Fruit fly (Drosophila melanogaster) whole organism, embryonic: ENCODE data around the gene Ythdc1.

ENCODE experiments used
- Ada2b ChIP-seq: fragments of 200-800 bp; sonication (Bioruptor generic); IDR thresholded peaks from 2 replicates; pipeline ENCODE4 v1.3.6; 2022; ENCODE audit warnings: missing biosample characterization, missing genetic modification characterization
- Bgb ChIP-seq: fragments of 200-800 bp; sonication (Bioruptor generic); IDR thresholded peaks from 2 replicates; pipeline ENCODE4 v1.3.6; 2022; ENCODE audit warnings: missing biosample characterization, missing genetic modification characterization; ENCODE audit not compliant: partially characterized antibody
- BtbVII ChIP-seq: fragments of 200-800 bp; sonication (Bioruptor generic); optimal IDR thresholded peaks from 3 replicates; lab custom pipeline; 2017; ENCODE audit warnings: missing biosample characterization, mild to moderate bottlenecking, missing genetic modification characterization
- C15 ChIP-seq: fragments of 200-800 bp; sonication (Bioruptor generic); IDR thresholded peaks from 3 replicates; pipeline ENCODE4 v1.3.6; 2022; ENCODE audit warnings: missing biosample characterization, missing genetic modification characterization
- CG11456 ChIP-seq: fragments of 200-800 bp; sonication (Bioruptor generic); IDR thresholded peaks from 3 replicates; pipeline ENCODE4 v1.3.6; 2022; ENCODE audit warnings: missing biosample characterization, missing genetic modification characterization
- CG12744 ChIP-seq: fragments of 200-800 bp; sonication (Bioruptor generic); optimal IDR thresholded peaks from 2 replicates; lab custom pipeline; 2016; ENCODE audit warnings: missing biosample characterization, missing genetic modification characterization
- CG13624 ChIP-seq: fragments of 200-800 bp; sonication (Bioruptor generic); optimal IDR thresholded peaks from 2 replicates; lab custom pipeline; 2016; ENCODE audit warnings: missing biosample characterization, missing genetic modification characterization
- CG13775 ChIP-seq: fragments of 200-800 bp; sonication (Bioruptor generic); optimal IDR thresholded peaks from 3 replicates; lab custom pipeline; 2017; ENCODE audit warnings: missing biosample characterization, mild to moderate bottlenecking, missing genetic modification characterization
- CG17328 ChIP-seq: fragments of 200-800 bp; sonication (Bioruptor generic); IDR thresholded peaks from 2 replicates; pipeline ENCODE4 v1.3.6; 2022; ENCODE audit warnings: missing biosample characterization, missing genetic modification characterization
- CG17359 ChIP-seq: fragments of 200-800 bp; sonication (Bioruptor generic); optimal IDR thresholded peaks from 3 replicates; lab custom pipeline; 2018; ENCODE audit warnings: missing biosample characterization, mild to moderate bottlenecking, missing genetic modification characterization, moderate library complexity
- CG2875 ChIP-seq: fragments of 200-800 bp; sonication (Bioruptor generic); optimal IDR thresholded peaks from 2 replicates; lab custom pipeline; 2017; ENCODE audit warnings: missing biosample characterization, mild to moderate bottlenecking, missing genetic modification characterization, missing genetic modification reagents
- CG30020 ChIP-seq: fragments of 200-800 bp; optimal IDR thresholded peaks from 2 replicates; lab custom pipeline; 2019; ENCODE audit warnings: missing biosample characterization, mild to moderate bottlenecking, missing genetic modification characterization, moderate library complexity
- CG30403 ChIP-seq: fragments of 200-800 bp; sonication (Bioruptor generic); optimal IDR thresholded peaks from 3 replicates; lab custom pipeline; 2016; ENCODE audit warnings: missing biosample characterization, missing genetic modification characterization
- CG3065 ChIP-seq: fragments of 200-800 bp; sonication (Bioruptor generic); optimal IDR thresholded peaks from 2 replicates; lab custom pipeline; 2016; ENCODE audit warnings: missing biosample characterization, missing genetic modification characterization
- CG32532 ChIP-seq: fragments of 200-800 bp; sonication (Bioruptor generic); IDR thresholded peaks from 2 replicates; pipeline ENCODE4 v1.3.6; 2022; ENCODE audit warnings: missing biosample characterization, missing genetic modification characterization
- CG4360 ChIP-seq: fragments of 200-800 bp; sonication (Bioruptor generic); IDR thresholded peaks from 2 replicates; pipeline ENCODE4 v1.3.6; 2022; ENCODE audit warnings: missing biosample characterization, missing genetic modification characterization
- CG4854 ChIP-seq: fragments of 200-800 bp; sonication (Bioruptor generic); optimal IDR thresholded peaks from 2 replicates; lab custom pipeline; 2016; ENCODE audit warnings: missing biosample characterization, missing genetic modification characterization, inconsistent platforms
- CG8281 ChIP-seq: fragments of 200-800 bp; sonication (Bioruptor generic); optimal IDR thresholded peaks from 2 replicates; lab custom pipeline; 2018; ENCODE audit warnings: missing biosample characterization, mild to moderate bottlenecking, missing genetic modification characterization, moderate library complexity
- CG8765 ChIP-seq: fragments of 200-800 bp; sonication (Bioruptor generic); IDR thresholded peaks from 2 replicates; pipeline ENCODE4 v1.3.6; 2022; ENCODE audit warnings: missing biosample characterization, missing genetic modification characterization
- CG9727 ChIP-seq: fragments of 200-800 bp; sonication (Bioruptor generic); optimal IDR thresholded peaks from 3 replicates; lab custom pipeline; 2017; ENCODE audit warnings: missing biosample characterization, mild to moderate bottlenecking, missing genetic modification characterization
- CHES-1-like ChIP-seq: fragments of 200-800 bp; sonication (Bioruptor generic); optimal IDR thresholded peaks from 2 replicates; lab custom pipeline; 2016; ENCODE audit warnings: missing biosample characterization, missing genetic modification characterization
- Chrac-16 ChIP-seq: fragments of 200-800 bp; sonication (Bioruptor generic); optimal IDR thresholded peaks from 3 replicates; lab custom pipeline; 2016; ENCODE audit warnings: missing biosample characterization, missing genetic modification characterization
- CrebB ChIP-seq: fragments of 200-800 bp; sonication (Bioruptor generic); optimal IDR thresholded peaks from 3 replicates; lab custom pipeline; 2018; ENCODE audit warnings: missing biosample characterization, mild to moderate bottlenecking, missing genetic modification characterization
- Dfd ChIP-seq, 2 experiments: fragments of >200 bp; optimal IDR thresholded peaks; 2 replicates each; lab custom pipeline; 2017; ENCODE audit warnings: missing biosample characterization in 2 of 2, missing genetic modification characterization in 2 of 2
- Dll ChIP-seq: fragments of 200-800 bp; sonication (Bioruptor generic); IDR thresholded peaks from 4 replicates; pipeline ENCODE4 v1.3.6; 2022; ENCODE audit warnings: missing biosample characterization, missing genetic modification characterization; ENCODE audit not compliant: partially characterized antibody
- Fer1 ChIP-seq: fragments of 200-800 bp; sonication (Bioruptor generic); optimal IDR thresholded peaks from 2 replicates; lab custom pipeline; 2017; ENCODE audit warnings: missing biosample characterization, mild to moderate bottlenecking, missing genetic modification characterization
- HLHmδ ChIP-seq: fragments of 200-800 bp; sonication (Bioruptor generic); optimal IDR thresholded peaks from 2 replicates; lab custom pipeline; 2018; ENCODE audit warnings: missing biosample characterization, mild to moderate bottlenecking, missing genetic modification characterization, moderate library complexity
- Hr51 ChIP-seq, 2 experiments: fragments of 200-800 bp; sonication (Bioruptor generic); optimal IDR thresholded peaks; 2 replicates in 1 of 2; 3 replicates in 1 of 2; lab custom pipeline; 2016 to 2018; ENCODE audit warnings: missing biosample characterization in 2 of 2, missing genetic modification characterization in 2 of 2, mild to moderate bottlenecking in 1 of 2, moderate library complexity in 1 of 2
- Hr78 ChIP-seq, 2 experiments: fragments of 200-800 bp in 1 of 2; fragments of >200 bp in 1 of 2; sonication (Bioruptor generic) in 1 of 2; optimal IDR thresholded peaks; 2 replicates each; lab custom pipeline; 2017 to 2019; ENCODE audit warnings: missing biosample characterization in 2 of 2, missing genetic modification characterization in 2 of 2, mild to moderate bottlenecking in 1 of 2, moderate library complexity in 1 of 2
- Neu2 ChIP-seq: fragments of 200-800 bp; sonication (Bioruptor generic); optimal IDR thresholded peaks from 3 replicates; lab custom pipeline; 2016; ENCODE audit warnings: missing biosample characterization, missing genetic modification characterization, borderline replicate concordance
- Ravus ChIP-seq: fragments of 200-800 bp; sonication (Bioruptor generic); IDR thresholded peaks from 2 replicates; pipeline ENCODE4 v1.3.6; 2022; ENCODE audit warnings: missing biosample characterization, missing genetic modification characterization
- Rx ChIP-seq: fragments of 200-800 bp; sonication (Bioruptor generic); IDR thresholded peaks from 2 replicates; pipeline ENCODE4 v1.3.6; 2022; ENCODE audit warnings: missing biosample characterization, missing genetic modification characterization
- aop ChIP-seq: fragments of 200-800 bp; sonication (Bioruptor generic); IDR thresholded peaks from 2 replicates; pipeline ENCODE4 v1.3.6; 2022; ENCODE audit warnings: missing biosample characterization, missing genetic modification characterization
- bab2 ChIP-seq: fragments of 200-800 bp; sonication (Bioruptor generic); optimal IDR thresholded peaks from 2 replicates; lab custom pipeline; 2016; ENCODE audit warnings: missing biosample characterization, missing genetic modification characterization
- ci ChIP-seq: fragments of 200-800 bp; sonication (Bioruptor generic); IDR thresholded peaks from 3 replicates; pipeline ENCODE4 v1.3.6; 2022; ENCODE audit warnings: missing biosample characterization, missing genetic modification characterization
- dpn ChIP-seq, 2 experiments: fragments of 200-800 bp; sonication (Bioruptor generic); optimal IDR thresholded peaks; 3 replicates each; lab custom pipeline; 2016; ENCODE audit warnings: missing biosample characterization in 2 of 2, missing genetic modification characterization in 2 of 2
- emc ChIP-seq: fragments of 200-800 bp; sonication (Bioruptor generic); optimal IDR thresholded peaks from 2 replicates; lab custom pipeline; 2016; ENCODE audit warnings: missing biosample characterization, missing genetic modification characterization
- fd96Cb ChIP-seq: fragments of 200-800 bp; sonication (Bioruptor generic); optimal IDR thresholded peaks from 2 replicates; lab custom pipeline; 2018; ENCODE audit warnings: missing biosample characterization, mild to moderate bottlenecking, missing genetic modification characterization, moderate library complexity
- fru ChIP-seq: fragments of >200 bp; optimal IDR thresholded peaks from 2 replicates; lab custom pipeline; 2017
- gcm ChIP-seq: fragments of 200-800 bp; sonication (Bioruptor generic); optimal IDR thresholded peaks from 2 replicates; lab custom pipeline; 2019; ENCODE audit warnings: missing biosample characterization, mild to moderate bottlenecking, missing genetic modification characterization, moderate library complexity
- ind ChIP-seq: fragments of 200-800 bp; sonication (Bioruptor generic); optimal IDR thresholded peaks from 3 replicates; lab custom pipeline; 2016; ENCODE audit warnings: missing biosample characterization, missing genetic modification characterization
- knrl ChIP-seq: fragments of 200-800 bp; sonication (Bioruptor generic); IDR thresholded peaks from 3 replicates; pipeline ENCODE4 v1.3.6; 2022; ENCODE audit warnings: missing biosample characterization, missing genetic modification characterization; ENCODE audit not compliant: partially characterized antibody
- lola ChIP-seq, 3 experiments: fragments of >200 bp in 2 of 3; fragments of 200-800 bp in 1 of 3; sonication (Bioruptor generic) in 1 of 3; optimal IDR thresholded peaks; 2 replicates each; lab custom pipeline; 2017 to 2019; ENCODE audit warnings: missing biosample characterization in 3 of 3, missing genetic modification characterization in 3 of 3, mild to moderate bottlenecking in 1 of 3, moderate library complexity in 1 of 3
- peb ChIP-seq: fragments of 200-800 bp; sonication (Bioruptor generic); IDR thresholded peaks from 2 replicates; pipeline ENCODE4 v1.3.6; 2022; ENCODE audit warnings: missing biosample characterization, missing genetic modification characterization
- pros ChIP-seq: fragments of 200-800 bp; sonication (Bioruptor generic); optimal IDR thresholded peaks from 3 replicates; lab custom pipeline; 2019; ENCODE audit warnings: missing biosample characterization, mild to moderate bottlenecking, missing genetic modification characterization, moderate library complexity
- ro ChIP-seq: fragments of 200-800 bp; sonication (Bioruptor generic); IDR thresholded peaks from 2 replicates; pipeline ENCODE4 v1.3.6; 2022; ENCODE audit warnings: missing biosample characterization, missing genetic modification characterization
- salm ChIP-seq: fragments of 200-800 bp; sonication (Bioruptor generic); optimal IDR thresholded peaks from 2 replicates; lab custom pipeline; 2018; ENCODE audit warnings: missing biosample characterization, mild to moderate bottlenecking, missing genetic modification characterization
- schlank ChIP-seq: fragments of 200-800 bp; sonication (Bioruptor generic); optimal IDR thresholded peaks from 2 replicates; lab custom pipeline; 2018; ENCODE audit warnings: missing biosample characterization, mild to moderate bottlenecking, missing genetic modification characterization
- sens-2 ChIP-seq: fragments of 200-800 bp; sonication (Bioruptor generic); IDR thresholded peaks from 2 replicates; pipeline ENCODE4 v1.3.6; 2022; ENCODE audit warnings: missing biosample characterization, missing genetic modification characterization
- sna ChIP-seq: fragments of 200-800 bp; sonication (Bioruptor generic); IDR thresholded peaks from 2 replicates; pipeline ENCODE4 v1.3.6; 2022; ENCODE audit warnings: missing biosample characterization, missing genetic modification characterization; ENCODE audit not compliant: partially characterized antibody
- zf30C ChIP-seq: fragments of 200-800 bp; sonication (Bioruptor generic); optimal IDR thresholded peaks from 3 replicates; lab custom pipeline; 2018; ENCODE audit warnings: missing biosample characterization, mild to moderate bottlenecking, missing genetic modification characterization

Gene Ythdc1

dm6 chr3L:3389666-3390059 is 15.7 kb upstream of the Ythdc1 start (continued):
- no peak for TF ChIP-seq CG13624 (GFP tag; lab: Kevin White, UChicago)
- no peak for TF ChIP-seq HLHmδ (GFP tag; lab: Kevin White, UChicago)
- no peak for TF ChIP-seq Dll
- TF ChIP-seq CG30403 (GFP tag; lab: Kevin White, UChicago), result peak; percentile 63
- no peak for TF ChIP-seq CG8281 (tag; lab: Kevin White, UChicago)
- no peak for TF ChIP-seq CG4854 (GFP tag; lab: Kevin White, UChicago)
- TF ChIP-seq CG8765 (GFP tag; lab: Robert Waterston, UW), result no peak
- TF ChIP-seq zf30C, result no peak
- TF ChIP-seq fru, result no peak
- peak in 1 of 3 experiments; percentile 51 for TF ChIP-seq lola (GFP tag; optimal IDR thresholded peaks at IDR 0.05; lab: Kevin White, UChicago)
- TF ChIP-seq BtbVII (GFP tag; lab: Kevin White, UChicago), result no peak
- peak in 1 of 2 experiments; percentile 34 for TF ChIP-seq Hr51 (GFP tag; optimal IDR thresholded peaks at IDR 0.05; lab: Kevin White, UChicago)
- no peak for TF ChIP-seq C15 (GFP tag; lab: Robert Waterston, UW)
- TF ChIP-seq ro (GFP tag; lab: Robert Waterston, UW), result no peak
- no peak for TF ChIP-seq CHES-1-like (GFP tag; lab: Kevin White, UChicago)
- TF ChIP-seq Dfd (GFP tag; optimal IDR thresholded peaks at IDR 0.05; lab: Kevin White, UChicago), result no peak
- no peak for TF ChIP-seq pros (GFP tag; lab: Kevin White, UChicago)
- peak; percentile 6 for TF ChIP-seq gcm
- TF ChIP-seq emc (GFP tag; lab: Kevin White, UChicago), result no peak
- no peak for TF ChIP-seq Bgb (GFP tag; lab: Robert Waterston, UW)
- TF ChIP-seq CG13775 (GFP tag; lab: Kevin White, UChicago), result no peak
- TF ChIP-seq fd96Cb (tag; lab: Kevin White, UChicago), result peak; percentile 68
- TF ChIP-seq knrl, result no peak
- TF ChIP-seq CG3065 (GFP tag; lab: Kevin White, UChicago), result no peak
- TF ChIP-seq CG30020, result no peak
- peak; percentile 54 for TF ChIP-seq ind (GFP tag; lab: Kevin White, UChicago)
- TF ChIP-seq sens-2 (GFP tag; lab: Robert Waterston, UW), result no peak
- TF ChIP-seq Ada2b (GFP tag; lab: Robert Waterston, UW), result peak; percentile 48
- TF ChIP-seq CG17328 (GFP tag; lab: Robert Waterston, UW), result no peak
- peak; percentile 51 for TF ChIP-seq Fer1 (GFP tag; lab: Kevin White, UChicago)
- TF ChIP-seq sna (GFP tag; lab: Robert Waterston, UW), result no peak
- no peak for TF ChIP-seq Ravus
- no peak for TF ChIP-seq CG17359
- TF ChIP-seq Chrac-16 (GFP tag; lab: Kevin White, UChicago), result no peak
- no peak for TF ChIP-seq CG32532 (GFP tag; lab: Robert Waterston, UW)
- TF ChIP-seq salm (tag; lab: Kevin White, UChicago), result no peak
- TF ChIP-seq CG4360 (GFP tag; lab: Robert Waterston, UW), result no peak; the same call in 1 of the 2 replicates
- TF ChIP-seq CG11456 (GFP tag; lab: Robert Waterston, UW), result peak; percentile 60; the same call in 1 of the 3 replicates
- peak; percentile 49 for TF ChIP-seq bab2 (GFP tag; lab: Kevin White, UChicago)
- no peak for TF ChIP-seq CG12744 (GFP tag; lab: Kevin White, UChicago)
- TF ChIP-seq peb, result peak; percentile 10; the same call in 1 of the 2 replicates
- TF ChIP-seq dpn (GFP tag; optimal IDR thresholded peaks at IDR 0.05; lab: Kevin White, UChicago), result no peak
- 0 out of 3 replicates have a peak, but pooled peaks have one; percentile 22 for TF ChIP-seq ci (GFP tag; lab: Robert Waterston, UW)
- no peak for TF ChIP-seq CrebB (tag; lab: Kevin White, UChicago)
- TF ChIP-seq Hr78 (GFP tag; optimal IDR thresholded peaks at IDR 0.05; lab: Kevin White, UChicago), result peak in 1 of 2 experiments; percentile 66
- TF ChIP-seq Neu2 (GFP tag; lab: Kevin White, UChicago), result no peak
- peak; percentile 44 for TF ChIP-seq CG2875 (GFP tag; lab: Kevin White, UChicago)
- no peak for TF ChIP-seq schlank (tag; lab: Kevin White, UChicago)
- TF ChIP-seq Rx, result peak; percentile 28; the same call in 1 of the 2 replicates
- TF ChIP-seq aop (GFP tag; lab: Robert Waterston, UW), result no peak
- peak; percentile 13 for TF ChIP-seq CG9727 (GFP tag; lab: Kevin White, UChicago)
